Worm (Caenorhabditis elegans): ENCODE measurements around the gene mup-2.

mup-2 gene

ce11 chrX:6443373-6443772 is 33.3 kb upstream of the mup-2 start, which contains the start of gene K10C2.7:
Gene K10C2.7 (minus strand): TSS chrX:6443473.
- TF ChIP-seq npax-4 (tag; optimal IDR thresholded peaks at IDR 0.05) (no peak), hlh-30 (tag; optimal IDR thresholded peaks at IDR 0.05; ENCODE audit: insufficient read depth) (no peak), ahr-1 (tag; optimal IDR thresholded peaks at IDR 0.05) (no peak), nhr-232 (tag; optimal IDR thresholded peaks at IDR 0.05) (no peak), C38D4.7 (GFP tag; optimal IDR thresholded peaks at IDR 0.05) (no peak), unc-55 (GFP tag; optimal IDR thresholded peaks at IDR 0.05) (no peak), odd-2 (tag; optimal IDR thresholded peaks at IDR 0.05) (no peak), K02D7.2 (tag; optimal IDR thresholded peaks at IDR 0.05) (no peak), ceh-6 (GFP tag; optimal IDR thresholded peaks at IDR 0.05) (no peak), ama-1 (optimal IDR thresholded peaks at IDR 0.05) (no peak), C08G9.2 (tag; optimal IDR thresholded peaks at IDR 0.05) (no peak), sdc-2 (tag; optimal IDR thresholded peaks at IDR 0.05) (no peak), fkh-6 (tag; optimal IDR thresholded peaks at IDR 0.05) (no peak), ztf-16 (tag; optimal IDR thresholded peaks at IDR 0.05) (no peak), pqm-1 (tag; optimal IDR thresholded peaks at IDR 0.05) (no peak), pha-2 (tag; optimal IDR thresholded peaks at IDR 0.05) (no peak), ceh-45 (GFP tag; IDR thresholded peaks at IDR 0.05) (no peak), ceh-18 (tag; optimal IDR thresholded peaks at IDR 0.05) (no peak), nfya-1 (tag; optimal IDR thresholded peaks at IDR 0.05) (no peak)

- TF ChIP-seq F13H6.1 (tag; optimal IDR thresholded peaks at IDR 0.05), result no peak
- TF ChIP-seq ceh-14 (tag; optimal IDR thresholded peaks at IDR 0.05), result no peak
Measured at ce11 chrX:6440464-6440863, 30.4 kb upstream of the mup-2 start, which contains the start of gene K10C2.14. Gene K10C2.14 (minus strand): TSS chrX:6440564.

ce11 chrX:6437545-6437944 is 27.5 kb upstream of the mup-2 start, which contains the start of gene K10C2.8:
Gene K10C2.8 (minus strand): TSS chrX:6437645.
- TF ChIP-seq odd-2 (tag; optimal IDR thresholded peaks at IDR 0.05), result no peak
- no peak for TF ChIP-seq ceh-31 (tag; optimal IDR thresholded peaks at IDR 0.05)
- TF ChIP-seq ama-1 (optimal IDR thresholded peaks at IDR 0.05), result no peak
- TF ChIP-seq ceh-18 (tag; optimal IDR thresholded peaks at IDR 0.05), result no peak
- TF ChIP-seq mec-3 (tag; optimal IDR thresholded peaks at IDR 0.05; ENCODE audit: borderline replicate concordance), result no peak
- no peak for TF ChIP-seq tbx-2 (tag; optimal IDR thresholded peaks at IDR 0.05)
- TF ChIP-seq elt-2 (tag; optimal IDR thresholded peaks at IDR 0.05), result no peak
- TF ChIP-seq lim-6 (tag; optimal IDR thresholded peaks at IDR 0.05), result no peak
- TF ChIP-seq nhr-11 (tag; optimal IDR thresholded peaks at IDR 0.05), result no peak
- no peak for TF ChIP-seq nhr-232 (tag; optimal IDR thresholded peaks at IDR 0.05)
- no peak for TF ChIP-seq syd-9 (tag; optimal IDR thresholded peaks at IDR 0.05)
- no peak for TF ChIP-seq lin-11 (tag; optimal IDR thresholded peaks at IDR 0.05)
- no peak for TF ChIP-seq K02D7.2 (tag; optimal IDR thresholded peaks at IDR 0.05)
- no peak for TF ChIP-seq eyg-1 (tag; optimal IDR thresholded peaks at IDR 0.05)
- TF ChIP-seq ref-2 (tag; optimal IDR thresholded peaks at IDR 0.05), result no peak
- no peak for TF ChIP-seq fkh-10 (GFP tag; optimal IDR thresholded peaks at IDR 0.05)

ce11 chrX:6435812-6436211 is 25.8 kb upstream of the mup-2 start:
- TF ChIP-seq madf-2 (tag; optimal IDR thresholded peaks at IDR 0.05), result no peak
- TF ChIP-seq pax-1 (tag; optimal IDR thresholded peaks at IDR 0.05), result no peak
- no peak for TF ChIP-seq ama-1 (optimal IDR thresholded peaks at IDR 0.05)
- no peak for TF ChIP-seq ceh-48 (tag; optimal IDR thresholded peaks at IDR 0.05)
- no peak for TF ChIP-seq C38D4.7 (GFP tag; optimal IDR thresholded peaks at IDR 0.05)
- TF ChIP-seq sdc-2 (tag; optimal IDR thresholded peaks at IDR 0.05), result no peak
- TF ChIP-seq ztf-16 (tag; optimal IDR thresholded peaks at IDR 0.05), result no peak
- TF ChIP-seq hlh-6 (tag; optimal IDR thresholded peaks at IDR 0.05), result no peak
- no peak for TF ChIP-seq ttx-3 (tag; optimal IDR thresholded peaks at IDR 0.05)
- TF ChIP-seq hlh-30 (tag; optimal IDR thresholded peaks at IDR 0.05; ENCODE audit: insufficient read depth), result no peak
- TF ChIP-seq pag-3 (tag; optimal IDR thresholded peaks at IDR 0.05; ENCODE audit: borderline replicate concordance), result no peak
- TF ChIP-seq dmd-4 (tag; optimal IDR thresholded peaks at IDR 0.05; ENCODE audit: borderline replicate concordance), result no peak
- TF ChIP-seq eyg-1 (tag; optimal IDR thresholded peaks at IDR 0.05), result no peak
- no peak for TF ChIP-seq pat-9 (tag; optimal IDR thresholded peaks at IDR 0.05)
- TF ChIP-seq nhr-11 (tag; optimal IDR thresholded peaks at IDR 0.05), result no peak
